Fruit fly (Drosophila melanogaster): ENCODE data around the gene CG9630.

DNA sequence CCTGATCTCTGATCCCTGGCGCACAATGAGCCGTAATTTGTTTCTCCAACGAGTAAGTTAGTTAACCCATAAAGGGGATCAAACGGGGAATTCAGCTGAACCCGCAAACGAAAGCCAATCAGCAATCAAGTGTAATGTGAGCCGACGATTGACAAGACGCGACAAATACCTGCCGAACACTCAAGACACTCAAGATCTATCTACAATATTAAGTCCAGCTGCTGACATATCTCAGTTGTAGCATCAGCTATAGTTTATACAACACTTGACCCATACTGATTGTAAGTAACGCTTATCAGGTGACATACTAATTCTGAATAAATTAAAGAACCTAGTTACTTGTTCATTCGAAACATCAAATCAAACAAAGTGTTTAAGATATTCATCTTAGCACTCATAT, 42.4 kb downstream of the CG9630 start:
- TF ChIP-seq Clk (GFP tag; optimal IDR thresholded peaks at IDR 0.05) (no peak), pad (GFP tag; optimal IDR thresholded peaks at IDR 0.05) (no peak), cnc (optimal IDR thresholded peaks at IDR 0.05) (no peak), kay (GFP tag; ENCODE audit: borderline replicate concordance) (no peak)

Measured in whole organism, adult.